Worm (Caenorhabditis elegans) whole organism, midembryonic: Measurements from ENCODE around the gene ubh-4.

Source experiments
- flt-1 ChIP-seq: fragments of 200-800 bp; sonication (Bioruptor generic); IDR thresholded peaks from 2 replicates; pipeline ENCODE4 v1.3.6; 2022; ENCODE audit warnings: missing genetic modification characterization, missing compliant biosample characterization
- ref-1 ChIP-seq: fragments of 200-800 bp; sonication (Bioruptor generic); conservative IDR thresholded peaks from 2 replicates; pipeline ENCODE4 v1.3.6; 2022; ENCODE audit warnings: missing genetic modification reagents, missing genetic modification characterization, missing compliant biosample characterization

ce11 chrII:8057911-8058310 is 18.5 kb upstream of the ubh-4 start:
- TF ChIP-seq flt-1 (GFP tag; lab: Robert Waterston, UW): no peak
- no peak for TF ChIP-seq ref-1 (GFP tag; lab: Robert Waterston, UW)
